Fruit fly (Drosophila melanogaster): ENCODE results near the gene CG6650.

- TF ChIP-seq mld (GFP tag; IDR thresholded peaks at IDR 0.05; ENCODE audit: partially characterized antibody) (no peak), Elba2 (GFP tag; optimal IDR thresholded peaks at IDR 0.05) (no peak), CG3726 (GFP tag; IDR thresholded peaks at IDR 0.05) (no peak), btn (GFP tag; optimal IDR thresholded peaks at IDR 0.05) (no peak), eve (GFP tag; optimal IDR thresholded peaks at IDR 0.05) (no peak)
Measured at dm6 chr3L:14062702-14063101, 31.5 kb downstream of the CG6650 start.

All from whole organism, embryonic.